Worm (Caenorhabditis elegans): ENCODE results near the gene T04A6.1.

The T04A6.1 gene

DNA sequence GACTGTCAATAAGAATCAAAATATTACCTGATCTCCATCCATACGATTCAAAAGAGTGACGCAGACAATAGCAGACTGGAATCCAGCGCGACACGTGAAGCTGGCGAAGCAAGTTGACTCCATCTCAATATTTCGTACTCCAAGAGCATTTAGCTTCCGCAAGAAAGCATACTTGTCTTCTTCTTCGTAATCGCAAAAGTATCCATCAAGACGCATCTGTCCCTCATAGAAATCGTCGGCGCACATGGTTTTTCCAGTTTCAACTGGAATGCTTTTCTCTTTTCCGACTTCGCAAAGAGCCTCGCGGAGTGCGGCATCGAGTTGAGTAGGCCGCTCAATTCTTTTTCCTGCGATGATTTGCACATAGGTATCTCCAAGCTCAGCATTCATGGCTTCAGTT lies 25.0 kb downstream of the T04A6.1 start:
- TF ChIP-seq elt-1 (tag; optimal IDR thresholded peaks at IDR 0.05) (no peak), mab-5 (tag; optimal IDR thresholded peaks at IDR 0.05) (no peak), egl-27 (tag; optimal IDR thresholded peaks at IDR 0.05) (no peak), skn-1 (tag; optimal IDR thresholded peaks at IDR 0.05) (no peak), nhr-12 (tag; optimal IDR thresholded peaks at IDR 0.05) (no peak), nhr-21 (tag; optimal IDR thresholded peaks at IDR 0.05) (no peak), peb-1 (tag; optimal IDR thresholded peaks at IDR 0.05) (no peak), lin-13 (GFP tag; optimal IDR thresholded peaks at IDR 0.05) (no peak), unc-55 (GFP tag; optimal IDR thresholded peaks at IDR 0.05) (no peak), F13H6.1 (tag; optimal IDR thresholded peaks at IDR 0.05) (no peak), alr-1 (tag; optimal IDR thresholded peaks at IDR 0.05) (no peak)

DNA sequence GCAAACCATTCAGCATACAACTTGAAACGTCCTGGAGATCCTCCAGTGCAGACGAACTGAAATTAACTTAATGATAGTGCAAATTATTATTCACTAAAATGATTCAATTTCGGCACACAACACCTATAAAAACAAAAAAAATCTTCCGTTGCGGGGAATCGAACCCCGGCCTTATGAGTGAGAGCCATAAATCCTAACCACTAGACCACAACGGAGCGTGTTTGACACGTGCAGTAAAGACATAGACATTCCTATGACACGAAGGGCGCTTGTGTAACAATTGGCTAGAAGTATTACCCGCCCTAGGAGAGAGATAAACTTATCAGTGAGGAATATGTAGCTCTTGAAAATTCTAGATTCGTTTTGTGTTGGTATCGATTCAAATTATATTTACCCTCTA lies 25.7 kb downstream of the T04A6.1 start:
- peak; percentile 54 for TF ChIP-seq nhr-129 (tag; optimal IDR thresholded peaks at IDR 0.05)
- TF ChIP-seq sem-4 (tag; optimal IDR thresholded peaks at IDR 0.05), result no peak
- TF ChIP-seq nhr-237 (tag; optimal IDR thresholded peaks at IDR 0.05), result no peak
- TF ChIP-seq mdl-1 (tag; optimal IDR thresholded peaks at IDR 0.05), result peak; percentile 10 to 71
- no peak for TF ChIP-seq ZK546.5 (tag; optimal IDR thresholded peaks at IDR 0.05)
- peak; percentile 16 to 55 for TF ChIP-seq lsy-2 (tag; optimal IDR thresholded peaks at IDR 0.05)
- TF ChIP-seq sma-9 (GFP tag; optimal IDR thresholded peaks at IDR 0.05), result peak; percentile 56
- no peak for TF ChIP-seq sma-9 (tag; optimal IDR thresholded peaks at IDR 0.05)
- TF ChIP-seq nhr-12 (tag; optimal IDR thresholded peaks at IDR 0.05), result no peak
- TF ChIP-seq zag-1 (tag; optimal IDR thresholded peaks at IDR 0.05), result no peak
- peak; percentile 28 for TF ChIP-seq fos-1 (tag; optimal IDR thresholded peaks at IDR 0.05)
- no peak for TF ChIP-seq nhr-11 (tag; optimal IDR thresholded peaks at IDR 0.05)
- no peak for TF ChIP-seq ztf-11 (tag; optimal IDR thresholded peaks at IDR 0.05)
- peak; percentile 44 for TF ChIP-seq gmeb-1 (tag; optimal IDR thresholded peaks at IDR 0.05)
- peak; percentile 13 for TF ChIP-seq crh-2 (tag; optimal IDR thresholded peaks at IDR 0.05)
- peak; percentile 43 for TF ChIP-seq ama-1 (optimal IDR thresholded peaks at IDR 0.05)
- TF ChIP-seq nhr-23 (tag; optimal IDR thresholded peaks at IDR 0.05), result no peak
- TF ChIP-seq ztf-4 (tag; optimal IDR thresholded peaks at IDR 0.05), result no peak
- peak; percentile 14 for TF ChIP-seq nhr-25 (tag; optimal IDR thresholded peaks at IDR 0.05)
- no peak for TF ChIP-seq lin-13 (GFP tag; optimal IDR thresholded peaks at IDR 0.05)
- TF ChIP-seq sma-3 (GFP tag; optimal IDR thresholded peaks at IDR 0.05), result peak; percentile 32

DNA sequence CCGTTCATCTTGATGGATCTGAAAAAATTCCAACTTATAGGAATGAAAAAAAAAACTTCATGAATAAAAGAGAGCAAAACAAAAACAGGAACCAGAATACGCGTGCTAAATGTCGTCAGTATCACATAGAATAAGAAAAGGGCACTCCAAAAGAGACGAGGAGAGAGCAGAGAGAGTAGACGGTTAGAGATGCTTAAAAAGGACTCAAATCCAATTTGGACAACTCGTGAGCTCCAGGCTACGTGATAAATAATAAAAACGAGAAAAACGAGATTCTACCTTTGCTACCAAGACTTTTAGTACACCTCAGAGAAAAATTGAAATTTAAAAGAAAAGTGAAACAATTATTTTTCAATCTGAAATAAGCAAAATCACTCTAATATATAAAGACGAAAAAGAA lies 26.8 kb downstream of the T04A6.1 start, which contains the start of gene upp-1:
TSS of gene upp-1 (minus strand) at position 18 of the 400 bp plus-strand sequence.
- TF ChIP-seq mab-5 (tag; optimal IDR thresholded peaks at IDR 0.05) (no peak), sem-4 (tag; optimal IDR thresholded peaks at IDR 0.05) (peak; percentile 31), nhr-77 (tag; optimal IDR thresholded peaks at IDR 0.05) (no peak), Y55F3AM.14 (GFP tag; optimal IDR thresholded peaks at IDR 0.05) (no peak), nhr-129 (tag; optimal IDR thresholded peaks at IDR 0.05) (peak; percentile 39), F13H6.1 (tag; optimal IDR thresholded peaks at IDR 0.05) (no peak), crh-2 (tag; optimal IDR thresholded peaks at IDR 0.05) (peak; percentile 8), lsy-2 (tag; optimal IDR thresholded peaks at IDR 0.05) (peak in 1 of 2 experiments; percentile 67), unc-55 (GFP tag; optimal IDR thresholded peaks at IDR 0.05) (peak; percentile 26), ama-1 (optimal IDR thresholded peaks at IDR 0.05) (no peak), lin-13 (GFP tag; optimal IDR thresholded peaks at IDR 0.05) (no peak), ztf-11 (tag; optimal IDR thresholded peaks at IDR 0.05) (no peak), nhr-21 (tag; optimal IDR thresholded peaks at IDR 0.05) (no peak), C34F6.9 (tag; optimal IDR thresholded peaks at IDR 0.05) (peak; percentile 78)

DNA sequence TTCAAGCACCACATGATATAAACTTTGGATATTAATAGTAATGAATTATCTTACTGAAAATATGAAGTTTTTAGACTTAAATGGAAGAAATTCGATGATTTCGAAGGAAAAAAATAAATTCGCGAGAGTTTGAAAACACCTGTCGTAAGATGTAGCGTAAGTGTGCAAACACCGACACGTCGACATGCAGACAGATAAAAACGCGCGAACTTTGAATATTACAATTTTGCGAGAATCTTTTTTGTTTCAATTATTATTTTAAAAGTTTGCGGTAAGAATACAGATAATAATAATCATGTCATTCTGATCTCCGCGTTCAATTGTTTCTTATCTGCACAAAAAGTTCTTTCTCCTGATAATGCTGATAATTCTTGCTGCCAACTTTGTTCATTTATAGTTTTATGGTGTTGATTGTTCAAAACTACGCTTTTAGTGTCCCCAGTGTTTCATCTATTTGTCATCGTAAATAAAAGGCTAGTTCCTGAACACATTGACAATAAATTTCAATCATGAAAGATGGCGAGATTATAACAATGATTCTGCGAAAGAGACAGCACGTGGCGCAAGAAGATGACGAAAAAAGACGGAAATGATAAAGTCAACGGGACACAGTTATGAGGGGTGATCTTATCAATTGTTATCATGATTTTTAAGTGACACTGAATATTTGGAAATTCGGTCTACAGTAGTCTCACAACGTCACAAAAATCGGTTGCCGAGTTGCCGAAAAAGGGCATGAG lies 27.7 kb downstream of the T04A6.1 start:
- TF ChIP-seq gmeb-1 (tag; optimal IDR thresholded peaks at IDR 0.05), result peak; percentile 59
- TF ChIP-seq sma-9 (GFP tag; optimal IDR thresholded peaks at IDR 0.05), result peak; percentile 93
- TF ChIP-seq sma-9 (tag; optimal IDR thresholded peaks at IDR 0.05), result no peak
- TF ChIP-seq nhr-25 (tag; optimal IDR thresholded peaks at IDR 0.05), result peak; percentile 32
- no peak for TF ChIP-seq ceh-16 (tag; optimal IDR thresholded peaks at IDR 0.05)
- peak; percentile 95 for TF ChIP-seq fos-1 (tag; optimal IDR thresholded peaks at IDR 0.05)
- TF ChIP-seq F13H6.1 (tag; optimal IDR thresholded peaks at IDR 0.05), result peak; percentile 32
- TF ChIP-seq mab-5 (tag; optimal IDR thresholded peaks at IDR 0.05), result no peak
- peak; percentile 59 for TF ChIP-seq egl-27 (tag; optimal IDR thresholded peaks at IDR 0.05)
- peak; percentile 13 to 56 for TF ChIP-seq mdl-1 (tag; optimal IDR thresholded peaks at IDR 0.05)
- TF ChIP-seq sma-3 (GFP tag; optimal IDR thresholded peaks at IDR 0.05), result peak; percentile 85
- no peak for TF ChIP-seq dmd-4 (tag; optimal IDR thresholded peaks at IDR 0.05)
- peak; percentile 80 for TF ChIP-seq nhr-21 (tag; optimal IDR thresholded peaks at IDR 0.05)
- peak; percentile 57 for TF ChIP-seq nhr-129 (tag; optimal IDR thresholded peaks at IDR 0.05)
- no peak for TF ChIP-seq nhr-23 (tag; optimal IDR thresholded peaks at IDR 0.05)
- TF ChIP-seq snpc-4 (tag; optimal IDR thresholded peaks at IDR 0.05), result no peak
- TF ChIP-seq ZK546.5 (tag; optimal IDR thresholded peaks at IDR 0.05), result no peak
- peak in 1 of 2 experiments; percentile 53 for TF ChIP-seq lsy-2 (tag; optimal IDR thresholded peaks at IDR 0.05)
- TF ChIP-seq skn-1 (tag; optimal IDR thresholded peaks at IDR 0.05), result peak; percentile 79
- peak; percentile 90 for TF ChIP-seq crh-2 (tag; optimal IDR thresholded peaks at IDR 0.05)
- TF ChIP-seq elt-1 (tag; optimal IDR thresholded peaks at IDR 0.05), result no peak
